Worm (Caenorhabditis elegans) whole organism, early embryonic: ENCODE measurements around the gene rps-8.

Experiments
- ceh-13 ChIP-seq: fragments of 200-800 bp; sonication (Bioruptor generic); optimal IDR thresholded peaks from 2 replicates; lab custom pipeline; 2018; ENCODE audit warnings: mild to moderate bottlenecking, missing genetic modification characterization, missing compliant biosample characterization
- ceh-36 ChIP-seq: sonication (generic microtip); optimal IDR thresholded peaks from 2 replicates; lab custom pipeline; 2016; ENCODE audit warnings: missing genetic modification characterization, inconsistent platforms, missing compliant biosample characterization

- TF ChIP-seq ceh-13 (no peak), ceh-36 (tag; lab: Kevin White, UChicago) (no peak)
Measured at ce11 chrIV:7313397-7313910, at the start of gene rps-8.
